Fruit fly (Drosophila melanogaster) whole organism, embryonic: ENCODE data around the gene Galphai.

Source experiments
- Asciz ChIP-seq: fragments of 200-800 bp; sonication (Bioruptor generic); optimal IDR thresholded peaks from 2 replicates; lab custom pipeline; 2017; ENCODE audit warnings: missing biosample characterization, mild to moderate bottlenecking, missing genetic modification characterization, missing genetic modification reagents
- Atf3 ChIP-seq: fragments of 200-800 bp; sonication (Bioruptor generic); optimal IDR thresholded peaks from 3 replicates; lab custom pipeline; 2016; ENCODE audit warnings: missing biosample characterization, missing genetic modification characterization
- B-H2 ChIP-seq: fragments of 200-800 bp; sonication (Bioruptor generic); optimal IDR thresholded peaks from 2 replicates; lab custom pipeline; 2018; ENCODE audit warnings: missing biosample characterization, mild to moderate bottlenecking, missing genetic modification characterization
- CG10959 ChIP-seq: fragments of 200-800 bp; sonication (Bioruptor generic); IDR thresholded peaks from 2 replicates; pipeline ENCODE4 v1.3.6; 2022; ENCODE audit warnings: missing biosample characterization, missing genetic modification characterization
- CG12155 ChIP-seq: fragments of 200-800 bp; sonication (Bioruptor generic); optimal IDR thresholded peaks from 3 replicates; lab custom pipeline; 2016; ENCODE audit warnings: missing biosample characterization, missing genetic modification characterization
- CG12659 ChIP-seq: fragments of 200-800 bp; sonication (Bioruptor generic); optimal IDR thresholded peaks from 3 replicates; lab custom pipeline; 2017; ENCODE audit warnings: mild to moderate bottlenecking, missing biosample characterization, missing genetic modification reagents, missing genetic modification characterization
- CG13775 ChIP-seq: fragments of 200-800 bp; sonication (Bioruptor generic); optimal IDR thresholded peaks from 3 replicates; lab custom pipeline; 2017; ENCODE audit warnings: missing biosample characterization, mild to moderate bottlenecking, missing genetic modification characterization
- CG1529 ChIP-seq: fragments of 200-800 bp; sonication (Bioruptor generic); optimal IDR thresholded peaks from 3 replicates; lab custom pipeline; 2018; ENCODE audit warnings: missing biosample characterization, missing genetic modification characterization
- CG1792 ChIP-seq: fragments of 200-800 bp; sonication (Bioruptor generic); optimal IDR thresholded peaks from 2 replicates; lab custom pipeline; 2016; ENCODE audit warnings: missing biosample characterization, missing genetic modification characterization
- CG18262 ChIP-seq: fragments of 200-800 bp; optimal IDR thresholded peaks from 3 replicates; lab custom pipeline; 2019; ENCODE audit warnings: missing biosample characterization, mild to moderate bottlenecking, missing genetic modification characterization, moderate library complexity
- CG2678 ChIP-seq: fragments of 200-800 bp; sonication (Bioruptor generic); optimal IDR thresholded peaks from 3 replicates; lab custom pipeline; 2019; ENCODE audit warnings: missing biosample characterization, mild to moderate bottlenecking, missing genetic modification characterization, moderate library complexity
- CG2875 ChIP-seq: fragments of 200-800 bp; sonication (Bioruptor generic); optimal IDR thresholded peaks from 2 replicates; lab custom pipeline; 2017; ENCODE audit warnings: missing biosample characterization, mild to moderate bottlenecking, missing genetic modification characterization, missing genetic modification reagents
- CG31365 ChIP-seq: fragments of 200-800 bp; sonication (Bioruptor generic); optimal IDR thresholded peaks from 2 replicates; lab custom pipeline; 2018; ENCODE audit warnings: missing biosample characterization, mild to moderate bottlenecking, missing genetic modification characterization
- CG3995 ChIP-seq: fragments of 200-800 bp; sonication (Bioruptor generic); optimal IDR thresholded peaks from 3 replicates; lab custom pipeline; 2016; ENCODE audit warnings: missing biosample characterization, missing genetic modification characterization
- CG4854 ChIP-seq: fragments of 200-800 bp; sonication (Bioruptor generic); optimal IDR thresholded peaks from 2 replicates; lab custom pipeline; 2016; ENCODE audit warnings: missing biosample characterization, missing genetic modification characterization, inconsistent platforms
- CG6765 ChIP-seq: fragments of 200-800 bp; sonication (Bioruptor generic); optimal IDR thresholded peaks from 3 replicates; lab custom pipeline; 2017; ENCODE audit warnings: missing biosample characterization, mild to moderate bottlenecking, missing genetic modification characterization
- CG7556 ChIP-seq: fragments of 200-800 bp; sonication (Bioruptor generic); optimal IDR thresholded peaks from 2 replicates; lab custom pipeline; 2017; ENCODE audit warnings: missing biosample characterization, mild to moderate bottlenecking, missing genetic modification characterization
- CG7963 ChIP-seq: fragments of 200-800 bp; sonication (Bioruptor generic); IDR thresholded peaks from 3 replicates; pipeline ENCODE4 v1.3.6; 2022; ENCODE audit warnings: missing biosample characterization, missing genetic modification characterization; ENCODE audit not compliant: partially characterized antibody
- CG7987 ChIP-seq: fragments of 200-800 bp; sonication (Bioruptor generic); optimal IDR thresholded peaks from 2 replicates; lab custom pipeline; 2018; ENCODE audit warnings: missing biosample characterization, mild to moderate bottlenecking, missing genetic modification characterization, moderate library complexity
- CG8944 ChIP-seq: fragments of 200-800 bp; sonication (Bioruptor generic); optimal IDR thresholded peaks from 3 replicates; lab custom pipeline; 2016; ENCODE audit warnings: missing biosample characterization, missing genetic modification characterization
- CG9727 ChIP-seq: fragments of 200-800 bp; sonication (Bioruptor generic); optimal IDR thresholded peaks from 3 replicates; lab custom pipeline; 2017; ENCODE audit warnings: missing biosample characterization, mild to moderate bottlenecking, missing genetic modification characterization
- Dek ChIP-seq: fragments of 200-800 bp; sonication (Bioruptor generic); optimal IDR thresholded peaks from 3 replicates; lab custom pipeline; 2019; ENCODE audit warnings: missing biosample characterization, mild to moderate bottlenecking, missing genetic modification characterization, moderate library complexity
- E2f1 ChIP-seq: fragments of 200-800 bp; sonication (Bioruptor generic); IDR thresholded peaks from 2 replicates; pipeline ENCODE4 v1.3.6; 2022; ENCODE audit warnings: missing biosample characterization, missing genetic modification characterization
- Hr3 ChIP-seq: fragments of 200-800 bp; sonication (Bioruptor generic); optimal IDR thresholded peaks from 3 replicates; lab custom pipeline; 2016; ENCODE audit warnings: missing biosample characterization, missing genetic modification characterization
- NC2β ChIP-seq: fragments of 200-800 bp; sonication (Bioruptor generic); optimal IDR thresholded peaks from 2 replicates; lab custom pipeline; 2016; ENCODE audit warnings: missing biosample characterization, missing genetic modification characterization
- NK7.1 ChIP-seq: fragments of 200-800 bp; sonication (Bioruptor generic); optimal IDR thresholded peaks from 3 replicates; lab custom pipeline; 2016; ENCODE audit warnings: missing biosample characterization, missing genetic modification characterization
- Poxn ChIP-seq: fragments of 200-800 bp; sonication (Bioruptor generic); IDR thresholded peaks from 2 replicates; pipeline ENCODE4 v1.3.6; 2022; ENCODE audit warnings: missing biosample characterization, missing genetic modification characterization
- Tbp ChIP-seq: fragments of >200 bp; optimal IDR thresholded peaks from 2 replicates; lab custom pipeline; 2018; ENCODE audit warnings: missing biosample characterization, missing genetic modification characterization
- abd-A ChIP-seq: fragments of 200-800 bp; sonication (Bioruptor generic); optimal IDR thresholded peaks from 3 replicates; lab custom pipeline; 2019; ENCODE audit warnings: missing biosample characterization, mild to moderate bottlenecking, missing genetic modification characterization, moderate library complexity
- ac ChIP-seq: fragments of 200-800 bp; sonication (Bioruptor generic); optimal IDR thresholded peaks from 3 replicates; lab custom pipeline; 2017; ENCODE audit warnings: missing biosample characterization, mild to moderate bottlenecking, missing genetic modification characterization
- ash1 ChIP-seq: fragments of 200-800 bp; sonication (Bioruptor generic); optimal IDR thresholded peaks from 2 replicates; lab custom pipeline; 2018; ENCODE audit warnings: missing biosample characterization, mild to moderate bottlenecking, missing genetic modification characterization
- bbx ChIP-seq: fragments of 200-800 bp; sonication (Bioruptor generic); IDR thresholded peaks from 2 replicates; pipeline ENCODE4 v1.3.6; 2022; ENCODE audit warnings: missing biosample characterization, missing genetic modification characterization; ENCODE audit not compliant: partially characterized antibody
- cad ChIP-seq: fragments of >200 bp; optimal IDR thresholded peaks from 2 replicates; lab custom pipeline; 2017; ENCODE audit warnings: missing biosample characterization, missing genetic modification characterization
- cato ChIP-seq: fragments of 200-800 bp; sonication (Bioruptor generic); optimal IDR thresholded peaks from 2 replicates; lab custom pipeline; 2016; ENCODE audit warnings: missing biosample characterization, missing genetic modification characterization, borderline replicate concordance
- gcm ChIP-seq: fragments of 200-800 bp; sonication (Bioruptor generic); optimal IDR thresholded peaks from 2 replicates; lab custom pipeline; 2019; ENCODE audit warnings: missing biosample characterization, mild to moderate bottlenecking, missing genetic modification characterization, moderate library complexity
- gt ChIP-seq: fragments of 200-800 bp; sonication (Bioruptor generic); IDR thresholded peaks from 2 replicates; pipeline ENCODE4 v1.3.6; 2022; ENCODE audit warnings: missing biosample characterization, missing genetic modification characterization
- h ChIP-seq: fragments of >200 bp; optimal IDR thresholded peaks from 2 replicates; lab custom pipeline; 2017
- hkb ChIP-seq, 2 experiments: fragments of 200-800 bp in 1 of 2; fragments of >200 bp in 1 of 2; sonication (Bioruptor generic) in 1 of 2; IDR thresholded peaks in 1 of 2; optimal IDR thresholded peaks in 1 of 2; 2 replicates each; pipeline versions ENCODE4 v1.3.6 to Lab custom; 2017 to 2022; ENCODE audit warnings: missing biosample characterization in 1 of 2, missing genetic modification characterization in 1 of 2
- ind ChIP-seq: fragments of 200-800 bp; sonication (Bioruptor generic); optimal IDR thresholded peaks from 3 replicates; lab custom pipeline; 2016; ENCODE audit warnings: missing biosample characterization, missing genetic modification characterization
- lmd ChIP-seq: fragments of 200-800 bp; sonication (Bioruptor generic); IDR thresholded peaks from 2 replicates; pipeline ENCODE4 v1.3.6; 2022; ENCODE audit warnings: missing biosample characterization, missing genetic modification characterization
- nerfin-1 ChIP-seq: fragments of 200-800 bp; sonication (Bioruptor generic); optimal IDR thresholded peaks from 3 replicates; lab custom pipeline; 2019; ENCODE audit warnings: missing biosample characterization, mild to moderate bottlenecking, missing genetic modification characterization, moderate library complexity
- oc ChIP-seq: fragments of 200-800 bp; sonication (Bioruptor generic); optimal IDR thresholded peaks from 2 replicates; lab custom pipeline; 2018; ENCODE audit warnings: missing biosample characterization, mild to moderate bottlenecking, missing genetic modification characterization, moderate library complexity
- sens-2 ChIP-seq: fragments of 200-800 bp; sonication (Bioruptor generic); IDR thresholded peaks from 2 replicates; pipeline ENCODE4 v1.3.6; 2022; ENCODE audit warnings: missing biosample characterization, missing genetic modification characterization
- sima ChIP-seq: fragments of 200-800 bp; sonication (Bioruptor generic); optimal IDR thresholded peaks from 2 replicates; lab custom pipeline; 2016; ENCODE audit warnings: missing biosample characterization, missing genetic modification characterization
- sna ChIP-seq: fragments of 200-800 bp; sonication (Bioruptor generic); IDR thresholded peaks from 2 replicates; pipeline ENCODE4 v1.3.6; 2022; ENCODE audit warnings: missing biosample characterization, missing genetic modification characterization; ENCODE audit not compliant: partially characterized antibody
- tna ChIP-seq: fragments of 200-800 bp; sonication (Bioruptor generic); IDR thresholded peaks from 2 replicates; pipeline ENCODE4 v1.3.6; 2022; ENCODE audit warnings: missing biosample characterization, missing genetic modification characterization; ENCODE audit not compliant: partially characterized antibody
- wdn ChIP-seq: fragments of 200-800 bp; sonication (Bioruptor generic); IDR thresholded peaks from 2 replicates; pipeline ENCODE4 v1.3.6; 2022; ENCODE audit warnings: missing biosample characterization, missing genetic modification characterization
- zf30C ChIP-seq: fragments of 200-800 bp; sonication (Bioruptor generic); optimal IDR thresholded peaks from 3 replicates; lab custom pipeline; 2018; ENCODE audit warnings: missing biosample characterization, mild to moderate bottlenecking, missing genetic modification characterization
- zfh1 ChIP-seq: fragments of 200-800 bp; sonication (Bioruptor generic); IDR thresholded peaks from 3 replicates; pipeline ENCODE4 v1.3.6; 2022; ENCODE audit warnings: missing biosample characterization, missing genetic modification characterization

The Galphai gene

DNA sequence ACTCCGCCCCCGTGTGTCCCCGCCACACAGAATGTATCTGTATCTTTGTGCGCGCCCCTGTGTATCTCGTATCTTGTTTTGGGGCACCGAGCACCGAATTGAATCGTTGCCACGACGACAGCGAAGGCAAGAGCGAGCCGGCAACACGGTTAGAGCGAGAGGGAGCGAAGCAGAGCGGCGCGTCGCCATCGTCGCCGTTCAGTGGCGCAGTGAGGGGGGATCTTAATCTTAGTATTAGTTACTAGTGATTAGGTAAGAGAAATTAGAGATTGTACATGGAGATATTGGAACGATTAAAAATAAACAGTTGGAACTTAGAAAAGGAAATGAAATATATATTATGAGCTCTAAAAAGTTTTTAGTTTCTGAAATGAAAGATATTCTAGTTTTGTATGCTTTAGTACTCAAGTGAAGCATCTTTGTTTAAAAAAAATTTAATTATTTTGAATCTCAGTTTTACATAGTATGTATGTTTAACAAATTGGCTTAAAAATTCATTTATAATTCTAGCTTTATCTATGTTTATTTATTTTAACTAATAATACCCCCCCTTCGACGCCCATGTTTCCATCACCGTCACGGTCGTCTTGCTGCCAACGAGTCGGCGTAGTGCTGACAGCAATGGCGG is 9.2 kb upstream of the Galphai start (continued):
- TF ChIP-seq zf30C (no peak), CG9727 (GFP tag; lab: Kevin White, UChicago) (peak; percentile 96), NK7.1 (GFP tag; lab: Kevin White, UChicago) (peak; percentile 64), CG2678 (tag; lab: Kevin White, UChicago) (peak; percentile 98), gcm (GFP tag; lab: Kevin White, UChicago) (peak; percentile 82), zfh1 (GFP tag; lab: Robert Waterston, UW) (peak; percentile 78; the same call in 2 of the 3 replicates), Hr3 (GFP tag; lab: Kevin White, UChicago) (peak; percentile 92), Poxn (GFP tag; lab: Robert Waterston, UW) (peak; percentile 63), Asciz (GFP tag; lab: Kevin White, UChicago) (peak; percentile 95), CG8944 (GFP tag; lab: Kevin White, UChicago) (peak; percentile 63), wdn (GFP tag; lab: Robert Waterston, UW) (peak; percentile 62; the same call in 1 of the 2 replicates), sna (no peak), CG12659 (GFP tag; lab: Kevin White, UChicago) (peak; percentile 96), oc (tag; lab: Kevin White, UChicago) (peak; percentile 70), cato (GFP tag; lab: Kevin White, UChicago) (peak; percentile 71), sens-2 (GFP tag; lab: Robert Waterston, UW) (no peak), ind (GFP tag; lab: Kevin White, UChicago) (peak; percentile 89), CG7987 (peak; percentile 8), tna (no peak), abd-A (tag; lab: Kevin White, UChicago) (peak; percentile 20), CG13775 (GFP tag; lab: Kevin White, UChicago) (peak; percentile 91), hkb (optimal IDR thresholded peaks at IDR 0.05; lab: Kevin White, UChicago) (no peak), hkb (GFP tag; IDR thresholded peaks at IDR 0.05; lab: Robert Waterston, UW) (peak; percentile 83), CG7963 (GFP tag; lab: Robert Waterston, UW) (no peak), CG3995 (GFP tag; lab: Kevin White, UChicago) (peak; percentile 50), lmd (GFP tag; lab: Robert Waterston, UW) (peak; percentile 91), CG7556 (GFP tag; lab: Kevin White, UChicago) (peak; percentile 98), CG4854 (GFP tag; lab: Kevin White, UChicago) (peak; percentile 39), CG6765 (GFP tag; lab: Kevin White, UChicago) (peak; percentile 90), CG12155 (GFP tag; lab: Kevin White, UChicago) (peak; percentile 73), E2f1 (GFP tag; lab: Robert Waterston, UW) (peak; percentile 83), h (lab: Kevin White, UChicago) (no peak), Dek (tag; lab: Kevin White, UChicago) (peak; percentile 83), bbx (GFP tag; lab: Robert Waterston, UW) (peak; percentile 28; the same call in 1 of the 2 replicates), ash1 (no peak), CG18262 (tag; lab: Kevin White, UChicago) (peak; percentile 98), B-H2 (GFP tag; lab: Kevin White, UChicago) (peak; percentile 53), Tbp (GFP tag; lab: Kevin White, UChicago) (no peak), ac (GFP tag; lab: Kevin White, UChicago) (peak; percentile 65), nerfin-1 (tag; lab: Kevin White, UChicago) (peak; percentile 91), cad (GFP tag; lab: Kevin White, UChicago) (no peak), CG1792 (GFP tag; lab: Kevin White, UChicago) (peak; percentile 65), CG10959 (peak; percentile 56; the same call in 1 of the 2 replicates), CG31365 (tag; lab: Kevin White, UChicago) (no peak), Atf3 (GFP tag; lab: Kevin White, UChicago) (peak; percentile 62), CG1529 (GFP tag; lab: Kevin White, UChicago) (peak; percentile 72), NC2β (GFP tag; lab: Kevin White, UChicago) (peak; percentile 13), gt (GFP tag; lab: Robert Waterston, UW) (peak; percentile 56; the same call in 1 of the 2 replicates), sima (GFP tag; lab: Kevin White, UChicago) (no peak), CG2875 (GFP tag; lab: Kevin White, UChicago) (peak; percentile 85)
